Fruit fly (Drosophila melanogaster) whole organism, pupa: ENCODE data around the gene Ir75c.

Experiments used
- CG10348 ChIP-seq: fragments of 200-800 bp; sonication (Bioruptor generic); IDR thresholded peaks from 2 replicates; pipeline ENCODE4 v1.3.6; 2022; ENCODE audit warnings: missing biosample characterization, missing genetic modification characterization
- CG17806 ChIP-seq: fragments of 200-800 bp; sonication (Bioruptor generic); optimal IDR thresholded peaks from 2 replicates; lab custom pipeline; 2018; ENCODE audit warnings: missing biosample characterization, mild to moderate bottlenecking, missing genetic modification characterization, moderate library complexity
- Ets98B ChIP-seq: fragments of 200-800 bp; sonication (Bioruptor generic); IDR thresholded peaks from 2 replicates; pipeline ENCODE4 v1.3.6; 2022; ENCODE audit warnings: missing biosample characterization, missing genetic modification characterization
- Pif1B ChIP-seq: fragments of 200-800 bp; sonication (Bioruptor generic); optimal IDR thresholded peaks from 3 replicates; lab custom pipeline; 2016; ENCODE audit warnings: missing biosample characterization, missing genetic modification characterization

DNA sequence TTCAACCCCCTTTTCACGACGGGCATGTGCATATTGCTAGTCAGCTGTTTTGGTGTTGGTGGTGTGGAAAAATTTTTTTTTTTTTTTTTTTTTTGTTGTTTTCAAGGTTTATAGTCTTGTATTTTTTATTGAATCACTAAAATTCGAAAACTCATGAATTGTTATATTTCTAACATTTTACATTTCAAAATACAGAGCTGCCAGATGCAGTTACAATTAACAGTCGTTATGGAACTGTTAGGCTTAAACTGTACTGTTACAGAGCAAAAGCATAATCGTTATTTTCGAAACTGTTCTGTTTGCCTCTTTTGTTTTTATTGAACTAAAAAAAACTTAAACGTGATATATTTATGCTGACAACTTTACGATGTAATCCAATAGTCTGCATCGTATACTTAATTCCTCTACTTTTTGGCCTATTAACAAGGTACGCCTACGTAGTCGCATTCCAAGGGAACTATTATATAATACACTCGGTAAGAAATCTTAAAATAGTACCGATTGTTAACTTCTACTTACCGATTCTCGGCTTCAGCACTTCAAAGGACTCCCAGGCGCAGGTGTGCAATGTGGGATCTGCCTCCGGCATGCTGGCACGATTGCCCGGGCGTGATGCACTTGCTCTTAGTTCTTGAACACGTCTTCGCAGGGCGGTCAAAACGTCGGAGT lies 16.1 kb downstream of the Ir75c start, which contains the start of gene CG32187:
- TF ChIP-seq CG10348 (GFP tag; lab: Robert Waterston, UW) (no peak), Ets98B (GFP tag; lab: Robert Waterston, UW) (no peak), Pif1B (GFP tag; lab: Kevin White, UChicago) (no peak), CG17806 (tag; lab: Kevin White, UChicago) (no peak)
